Fruit fly (Drosophila melanogaster) whole organism, embryonic: Measurements from ENCODE around the gene RpS12.
A peak's percentile ranks its signal among the peaks of the same experiment; 100 is the strongest.

Experiments
- Bteb2 ChIP-seq: fragments of 200-800 bp; sonication (Bioruptor generic); optimal IDR thresholded peaks from 2 replicates; lab custom pipeline; 2016; ENCODE audit warnings: missing biosample characterization, missing genetic modification characterization
- CG10147 ChIP-seq: fragments of 200-800 bp; sonication (Bioruptor generic); optimal IDR thresholded peaks from 2 replicates; lab custom pipeline; 2019; ENCODE audit warnings: missing biosample characterization, mild to moderate bottlenecking, missing genetic modification characterization, moderate library complexity
- CG1024 ChIP-seq: fragments of 200-800 bp; sonication (Bioruptor generic); IDR thresholded peaks from 2 replicates; pipeline ENCODE4 v1.3.6; 2022; ENCODE audit warnings: missing biosample characterization, missing genetic modification characterization
- CG10543 ChIP-seq: fragments of 200-800 bp; sonication (Bioruptor generic); optimal IDR thresholded peaks from 3 replicates; lab custom pipeline; 2017; ENCODE audit warnings: missing biosample characterization, mild to moderate bottlenecking, missing genetic modification characterization, moderate library complexity
- CG11093 ChIP-seq: fragments of 200-800 bp; sonication (Bioruptor generic); IDR thresholded peaks from 3 replicates; pipeline ENCODE4 v1.3.6; 2022; ENCODE audit warnings: missing biosample characterization, missing genetic modification characterization
- CG11247 ChIP-seq: fragments of 200-800 bp; sonication (Bioruptor generic); IDR thresholded peaks from 2 replicates; pipeline ENCODE4 v1.3.6; 2022; ENCODE audit warnings: missing biosample characterization, missing genetic modification characterization
- CG17361 ChIP-seq: fragments of 200-800 bp; sonication (Bioruptor generic); IDR thresholded peaks from 3 replicates; pipeline ENCODE4 v1.3.6; 2022; ENCODE audit warnings: missing biosample characterization, missing genetic modification characterization
- CG17829 ChIP-seq: fragments of 200-800 bp; optimal IDR thresholded peaks from 2 replicates; lab custom pipeline; 2019; ENCODE audit warnings: missing biosample characterization, mild to moderate bottlenecking, missing genetic modification characterization, moderate library complexity
- CG2875 ChIP-seq: fragments of 200-800 bp; sonication (Bioruptor generic); optimal IDR thresholded peaks from 2 replicates; lab custom pipeline; 2017; ENCODE audit warnings: missing biosample characterization, mild to moderate bottlenecking, missing genetic modification characterization, missing genetic modification reagents
- CG3281 ChIP-seq: fragments of 200-800 bp; sonication (Bioruptor generic); optimal IDR thresholded peaks from 3 replicates; lab custom pipeline; 2017; ENCODE audit warnings: missing biosample characterization, mild to moderate bottlenecking, missing genetic modification characterization
- CG33557 ChIP-seq: fragments of 200-800 bp; sonication (Bioruptor generic); optimal IDR thresholded peaks from 2 replicates; lab custom pipeline; 2019; ENCODE audit warnings: missing biosample characterization, mild to moderate bottlenecking, missing genetic modification characterization, moderate library complexity
- CG3407 ChIP-seq: fragments of 200-800 bp; sonication (Bioruptor generic); optimal IDR thresholded peaks from 2 replicates; lab custom pipeline; 2018; ENCODE audit warnings: missing biosample characterization, mild to moderate bottlenecking, missing genetic modification characterization
- CG34422 ChIP-seq: fragments of 200-800 bp; sonication (Bioruptor generic); IDR thresholded peaks from 3 replicates; pipeline ENCODE4 v1.3.6; 2022; ENCODE audit warnings: missing biosample characterization, missing genetic modification characterization
- CG4282 ChIP-seq: fragments of 200-800 bp; sonication (Bioruptor generic); optimal IDR thresholded peaks from 2 replicates; lab custom pipeline; 2016; ENCODE audit warnings: missing biosample characterization, missing genetic modification characterization
- CG4424 ChIP-seq: fragments of 200-800 bp; sonication (Bioruptor generic); optimal IDR thresholded peaks from 3 replicates; lab custom pipeline; 2016; ENCODE audit warnings: missing biosample characterization, missing genetic modification characterization
- CG7963 ChIP-seq: fragments of 200-800 bp; sonication (Bioruptor generic); IDR thresholded peaks from 3 replicates; pipeline ENCODE4 v1.3.6; 2022; ENCODE audit warnings: missing biosample characterization, missing genetic modification characterization; ENCODE audit not compliant: partially characterized antibody
- CHES-1-like ChIP-seq: fragments of 200-800 bp; sonication (Bioruptor generic); optimal IDR thresholded peaks from 2 replicates; lab custom pipeline; 2016; ENCODE audit warnings: missing biosample characterization, missing genetic modification characterization
- Chrac-16 ChIP-seq: fragments of 200-800 bp; sonication (Bioruptor generic); optimal IDR thresholded peaks from 3 replicates; lab custom pipeline; 2016; ENCODE audit warnings: missing biosample characterization, missing genetic modification characterization
- CoRest ChIP-seq: fragments of 200-800 bp; sonication (Bioruptor generic); optimal IDR thresholded peaks from 3 replicates; lab custom pipeline; 2018; ENCODE audit warnings: missing biosample characterization, mild to moderate bottlenecking, missing genetic modification characterization, moderate library complexity
- D19A ChIP-seq: fragments of 200-800 bp; optimal IDR thresholded peaks from 3 replicates; lab custom pipeline; 2019; ENCODE audit warnings: missing biosample characterization, mild to moderate bottlenecking, missing genetic modification characterization, moderate library complexity
- Deaf1 ChIP-seq: fragments of 200-800 bp; optimal IDR thresholded peaks from 3 replicates; lab custom pipeline; 2019; ENCODE audit warnings: missing biosample characterization, mild to moderate bottlenecking, missing genetic modification characterization, moderate library complexity
- E2f1 ChIP-seq: fragments of 200-800 bp; sonication (Bioruptor generic); IDR thresholded peaks from 2 replicates; pipeline ENCODE4 v1.3.6; 2022; ENCODE audit warnings: missing biosample characterization, missing genetic modification characterization
- GATAe ChIP-seq: fragments of 200-800 bp; sonication (Bioruptor generic); conservative IDR thresholded peaks from 2 replicates; pipeline ENCODE4 v1.3.6; 2022; ENCODE audit warnings: missing biosample characterization, missing genetic modification characterization
- Gsc ChIP-seq: fragments of 200-800 bp; sonication (Bioruptor generic); IDR thresholded peaks from 2 replicates; pipeline ENCODE4 v1.3.6; 2022; ENCODE audit warnings: missing biosample characterization, missing genetic modification characterization
- H15 ChIP-seq: fragments of 200-800 bp; sonication (Bioruptor generic); IDR thresholded peaks from 3 replicates; pipeline ENCODE4 v1.3.6; 2022; ENCODE audit warnings: missing biosample characterization, missing genetic modification characterization
- MBD-R2 ChIP-seq: fragments of 200-800 bp; sonication (Bioruptor generic); IDR thresholded peaks from 2 replicates; pipeline ENCODE4 v1.3.6; 2022; ENCODE audit warnings: missing biosample characterization, missing genetic modification characterization
- MESR4 ChIP-seq: fragments of 200-800 bp; sonication (Bioruptor generic); optimal IDR thresholded peaks from 2 replicates; lab custom pipeline; 2018; ENCODE audit warnings: missing biosample characterization, mild to moderate bottlenecking, missing genetic modification characterization, moderate library complexity
- Meics ChIP-seq: fragments of 200-800 bp; sonication (Bioruptor generic); optimal IDR thresholded peaks from 2 replicates; lab custom pipeline; 2017; ENCODE audit warnings: missing biosample characterization, mild to moderate bottlenecking, missing genetic modification characterization
- NfI ChIP-seq: fragments of 200-800 bp; sonication (Bioruptor generic); optimal IDR thresholded peaks from 3 replicates; lab custom pipeline; 2018; ENCODE audit warnings: missing biosample characterization, mild to moderate bottlenecking, missing genetic modification characterization, moderate library complexity
- PHDP ChIP-seq: fragments of 200-800 bp; sonication (Bioruptor generic); optimal IDR thresholded peaks from 3 replicates; lab custom pipeline; 2018; ENCODE audit warnings: missing biosample characterization, mild to moderate bottlenecking, missing genetic modification characterization, moderate library complexity
- Rfx ChIP-seq: fragments of 200-800 bp; sonication (Bioruptor generic); IDR thresholded peaks from 2 replicates; pipeline ENCODE4 v1.3.6; 2022; ENCODE audit warnings: missing biosample characterization, missing genetic modification characterization
- Side ChIP-seq: fragments of 200-800 bp; sonication (Bioruptor generic); optimal IDR thresholded peaks from 2 replicates; lab custom pipeline; 2016; ENCODE audit warnings: missing biosample characterization, missing genetic modification characterization
- abd-A ChIP-seq: fragments of 200-800 bp; sonication (Bioruptor generic); optimal IDR thresholded peaks from 3 replicates; lab custom pipeline; 2019; ENCODE audit warnings: missing biosample characterization, mild to moderate bottlenecking, missing genetic modification characterization, moderate library complexity
- ap ChIP-seq: fragments of 200-800 bp; sonication (Bioruptor generic); IDR thresholded peaks from 2 replicates; pipeline ENCODE4 v1.3.6; 2022; ENCODE audit warnings: missing biosample characterization, missing genetic modification characterization
- ara ChIP-seq: fragments of 200-800 bp; sonication (Bioruptor generic); IDR thresholded peaks from 2 replicates; pipeline ENCODE4 v1.3.6; 2022; ENCODE audit warnings: missing biosample characterization, missing genetic modification characterization
- caup ChIP-seq: fragments of 200-800 bp; sonication (Bioruptor generic); optimal IDR thresholded peaks from 3 replicates; lab custom pipeline; 2017; ENCODE audit warnings: missing biosample characterization, mild to moderate bottlenecking, missing genetic modification characterization, moderate library complexity; ENCODE audit not compliant: severe bottlenecking
- dati ChIP-seq: fragments of 200-800 bp; sonication (Bioruptor generic); IDR thresholded peaks from 2 replicates; pipeline ENCODE4 v1.3.6; 2022; ENCODE audit warnings: missing biosample characterization, missing genetic modification characterization
- dimm ChIP-seq: fragments of 200-800 bp; sonication (Bioruptor generic); IDR thresholded peaks from 2 replicates; pipeline ENCODE4 v1.3.6; 2022; ENCODE audit warnings: missing biosample characterization, missing genetic modification characterization
- dysf ChIP-seq: fragments of 200-800 bp; sonication (Bioruptor generic); IDR thresholded peaks from 3 replicates; pipeline ENCODE4 v1.3.6; 2022; ENCODE audit warnings: missing biosample characterization, missing genetic modification characterization
- eve ChIP-seq, 2 experiments: fragments of >200 bp; optimal IDR thresholded peaks; 2 replicates each; lab custom pipeline; 2017; ENCODE audit warnings: missing biosample characterization in 2 of 2, missing genetic modification characterization in 2 of 2
- fd64A ChIP-seq: fragments of 200-800 bp; sonication (Bioruptor generic); optimal IDR thresholded peaks from 3 replicates; lab custom pipeline; 2018; ENCODE audit warnings: missing biosample characterization, mild to moderate bottlenecking, missing genetic modification characterization
- grau ChIP-seq: fragments of 200-800 bp; optimal IDR thresholded peaks from 3 replicates; lab custom pipeline; 2019; ENCODE audit warnings: missing biosample characterization, mild to moderate bottlenecking, missing genetic modification characterization, moderate library complexity
- ken ChIP-seq: fragments of 200-800 bp; sonication (Bioruptor generic); IDR thresholded peaks from 3 replicates; pipeline ENCODE4 v1.3.6; 2022; ENCODE audit warnings: missing biosample characterization, missing genetic modification characterization
- lmd ChIP-seq: fragments of 200-800 bp; sonication (Bioruptor generic); IDR thresholded peaks from 2 replicates; pipeline ENCODE4 v1.3.6; 2022; ENCODE audit warnings: missing biosample characterization, missing genetic modification characterization
- luna ChIP-seq: fragments of 200-800 bp; sonication (Bioruptor generic); optimal IDR thresholded peaks from 2 replicates; lab custom pipeline; 2016; ENCODE audit warnings: missing biosample characterization, missing genetic modification characterization
- mirr ChIP-seq: fragments of 200-800 bp; sonication (Bioruptor generic); optimal IDR thresholded peaks from 3 replicates; lab custom pipeline; 2018; ENCODE audit warnings: missing biosample characterization, mild to moderate bottlenecking, missing genetic modification characterization
- odd ChIP-seq: fragments of 200-800 bp; sonication (Bioruptor generic); optimal IDR thresholded peaks from 2 replicates; lab custom pipeline; 2017; ENCODE audit warnings: missing biosample characterization, mild to moderate bottlenecking, missing genetic modification characterization
- slou ChIP-seq: fragments of 200-800 bp; sonication (Bioruptor generic); optimal IDR thresholded peaks from 3 replicates; lab custom pipeline; 2016; ENCODE audit warnings: missing biosample characterization, missing genetic modification characterization
- tap ChIP-seq: fragments of 200-800 bp; optimal IDR thresholded peaks from 3 replicates; lab custom pipeline; 2019; ENCODE audit warnings: missing biosample characterization, mild to moderate bottlenecking, missing genetic modification characterization, moderate library complexity
- tgo ChIP-seq: fragments of 200-800 bp; sonication (Bioruptor generic); IDR thresholded peaks from 3 replicates; pipeline ENCODE4 v1.3.6; 2022; ENCODE audit warnings: missing biosample characterization, missing genetic modification characterization
- tin ChIP-seq: fragments of 200-800 bp; sonication (Bioruptor generic); optimal IDR thresholded peaks from 3 replicates; lab custom pipeline; 2016; ENCODE audit warnings: missing biosample characterization, missing genetic modification characterization

The RpS12 gene

DNA sequence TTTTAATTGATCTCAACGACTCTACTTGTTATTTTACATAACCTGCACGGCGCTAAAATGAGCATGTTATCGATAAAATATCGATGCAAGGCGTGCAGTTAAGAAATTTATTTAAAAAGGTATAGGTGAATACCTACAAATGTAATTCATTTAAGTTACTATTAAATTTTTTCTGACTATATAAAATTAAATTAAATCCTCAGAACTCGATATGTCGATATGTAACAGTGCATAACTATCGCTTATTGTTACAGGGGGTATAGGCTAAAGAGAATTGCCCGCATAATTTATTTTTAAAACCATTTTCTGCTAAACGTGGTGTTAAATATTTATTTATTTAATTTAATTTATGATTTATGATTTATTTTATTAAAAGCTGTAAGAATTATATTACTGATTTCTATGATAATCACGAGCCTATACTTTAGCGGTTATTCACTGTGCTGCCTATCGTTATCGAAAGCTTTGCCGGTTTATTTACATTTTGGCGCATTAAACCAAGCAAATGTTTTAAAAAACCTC lies 5.3 kb upstream of the RpS12 start, which contains the start of the genes mRpL20 and Icmt (continued):
- TF ChIP-seq ara (GFP tag; lab: Robert Waterston, UW): peak; percentile 96
- TF ChIP-seq Rfx (GFP tag; lab: Robert Waterston, UW): peak; percentile 98
- peak; percentile 19 for TF ChIP-seq CHES-1-like
- peak; percentile 77 for TF ChIP-seq CG10147 (GFP tag; lab: Kevin White, UChicago)
- peak; percentile 88 for TF ChIP-seq tap (tag; lab: Kevin White, UChicago)
- peak; percentile 62 for TF ChIP-seq CG10543 (GFP tag; lab: Kevin White, UChicago)
- no peak for TF ChIP-seq fd64A (GFP tag; lab: Kevin White, UChicago)
- peak; percentile 98 for TF ChIP-seq CG17361 (GFP tag; lab: Robert Waterston, UW)
- no peak for TF ChIP-seq luna
- peak; percentile 87 for TF ChIP-seq MBD-R2 (GFP tag; lab: Robert Waterston, UW)
- peak; percentile 70 for TF ChIP-seq CG33557
- TF ChIP-seq CG2875 (GFP tag; lab: Kevin White, UChicago): peak; percentile 86
- TF ChIP-seq CG4424 (GFP tag; lab: Kevin White, UChicago): peak; percentile 82
- peak; percentile 97 for TF ChIP-seq E2f1
- peak; percentile 88 for TF ChIP-seq CG3407 (GFP tag; lab: Kevin White, UChicago)
- peak in 1 of 2 experiments; percentile 35 for TF ChIP-seq eve (GFP tag; optimal IDR thresholded peaks at IDR 0.05; lab: Kevin White, UChicago)
- peak; percentile 73 for TF ChIP-seq Deaf1 (tag; lab: Kevin White, UChicago)
- TF ChIP-seq ap (GFP tag; lab: Robert Waterston, UW): peak; percentile 86
- TF ChIP-seq D19A (tag; lab: Kevin White, UChicago): peak; percentile 77
- TF ChIP-seq GATAe (GFP tag; lab: Robert Waterston, UW): peak; percentile 82
- TF ChIP-seq CG34422: peak; percentile 97
- peak; percentile 89 for TF ChIP-seq dati (GFP tag; lab: Robert Waterston, UW)
- peak; percentile 87 for TF ChIP-seq Chrac-16 (GFP tag; lab: Kevin White, UChicago)
- TF ChIP-seq lmd: peak; percentile 98
- TF ChIP-seq slou (GFP tag; lab: Kevin White, UChicago): peak; percentile 81
- TF ChIP-seq CG7963 (GFP tag; lab: Robert Waterston, UW): peak; percentile 73; the same call in 2 of the 3 replicates
- peak; percentile 97 for TF ChIP-seq ken (GFP tag; lab: Robert Waterston, UW)
- peak; percentile 51 for TF ChIP-seq Bteb2 (GFP tag; lab: Kevin White, UChicago)
- TF ChIP-seq dysf: peak; percentile 97
- no peak for TF ChIP-seq MESR4 (GFP tag; lab: Kevin White, UChicago)
- TF ChIP-seq abd-A (tag; lab: Kevin White, UChicago): no peak
- TF ChIP-seq Gsc: peak; percentile 89
- TF ChIP-seq dimm (GFP tag; lab: Robert Waterston, UW): peak; percentile 84
- TF ChIP-seq grau (tag; lab: Kevin White, UChicago): peak; percentile 100
- TF ChIP-seq Side: no peak
- TF ChIP-seq CG11093 (GFP tag; lab: Robert Waterston, UW): peak; percentile 94
- TF ChIP-seq CG4282 (GFP tag; lab: Kevin White, UChicago): no peak
- TF ChIP-seq Meics (GFP tag; lab: Kevin White, UChicago): peak; percentile 85
- peak; percentile 73 for TF ChIP-seq CG1024 (GFP tag; lab: Robert Waterston, UW)
- TF ChIP-seq CoRest (tag; lab: Kevin White, UChicago): peak; percentile 97
- TF ChIP-seq tin (GFP tag; lab: Kevin White, UChicago): peak; percentile 69
- TF ChIP-seq H15: peak; percentile 96
- TF ChIP-seq CG3281 (GFP tag; lab: Kevin White, UChicago): peak; percentile 84
- TF ChIP-seq PHDP (tag; lab: Kevin White, UChicago): peak; percentile 97
- TF ChIP-seq NfI (GFP tag; lab: Kevin White, UChicago): peak; percentile 92
- no peak for TF ChIP-seq mirr
- TF ChIP-seq odd (GFP tag; lab: Kevin White, UChicago): peak; percentile 78
- TF ChIP-seq caup (GFP tag; lab: Kevin White, UChicago): peak; percentile 86
- peak; percentile 98 for TF ChIP-seq tgo (GFP tag; lab: Robert Waterston, UW)
- TF ChIP-seq CG17829 (tag; lab: Kevin White, UChicago): peak; percentile 92
- TF ChIP-seq CG11247 (GFP tag; lab: Robert Waterston, UW): peak; percentile 96
